Fruit fly (Drosophila melanogaster): ENCODE measurements around the gene mRpS6.

Gene mRpS6

dm6 chr3L:4403180-4403769 lies 38.9 kb downstream of the mRpS6 start, which contains the start of gene Syx17 (continued):
- TF ChIP-seq fd64A (GFP tag; optimal IDR thresholded peaks at IDR 0.05) (peak; percentile 29), Myb (GFP tag; optimal IDR thresholded peaks at IDR 0.05) (peak; percentile 38), danr (GFP tag; IDR thresholded peaks at IDR 0.05) (peak; percentile 17; the same call in 1 of the 2 replicates), HHEX (GFP tag; optimal IDR thresholded peaks at IDR 0.05) (peak; percentile 2), CG15696 (tag; optimal IDR thresholded peaks at IDR 0.05) (peak; percentile 50), Ptx1 (GFP tag; IDR thresholded peaks at IDR 0.05) (peak; percentile 35), CG3407 (GFP tag; optimal IDR thresholded peaks at IDR 0.05) (no peak), CG13775 (GFP tag; optimal IDR thresholded peaks at IDR 0.05) (peak; percentile 38), Gug (GFP tag; IDR thresholded peaks at IDR 0.05) (peak; percentile 36; the same call in 1 of the 4 replicates), tna (GFP tag; IDR thresholded peaks at IDR 0.05; ENCODE audit: partially characterized antibody) (peak; percentile 87), psq (GFP tag; optimal IDR thresholded peaks at IDR 0.05) (no peak), prd (optimal IDR thresholded peaks at IDR 0.05) (no peak), prd (GFP tag; IDR thresholded peaks at IDR 0.05) (peak; percentile 53; the same call in 2 of the 3 replicates), Lpt (GFP tag; optimal IDR thresholded peaks at IDR 0.05) (no peak), H15 (GFP tag; IDR thresholded peaks at IDR 0.05) (no peak), Scr (GFP tag; IDR thresholded peaks at IDR 0.05; ENCODE audit: partially characterized antibody) (peak; percentile 88), CG11696 (GFP tag; IDR thresholded peaks at IDR 0.05) (peak; percentile 99), dmrt11E (tag; optimal IDR thresholded peaks at IDR 0.05) (peak; percentile 54), CG15601 (tag; optimal IDR thresholded peaks at IDR 0.05) (peak; percentile 65), CG9215 (GFP tag; IDR thresholded peaks at IDR 0.05) (peak; percentile 38; the same call in 1 of the 2 replicates), CG6254 (GFP tag; optimal IDR thresholded peaks at IDR 0.05) (no peak), CG14710 (tag; optimal IDR thresholded peaks at IDR 0.05) (peak; percentile 62), Fer3 (tag; optimal IDR thresholded peaks at IDR 0.05) (peak; percentile 38), Dip2 (GFP tag; IDR thresholded peaks at IDR 0.05) (no peak), Fer1 (GFP tag; optimal IDR thresholded peaks at IDR 0.05) (peak; percentile 61), Gsc (GFP tag; IDR thresholded peaks at IDR 0.05) (no peak), CG2712 (tag; optimal IDR thresholded peaks at IDR 0.05) (peak; percentile 67), B-H1 (GFP tag; IDR thresholded peaks at IDR 0.05) (no peak), cad (GFP tag; optimal IDR thresholded peaks at IDR 0.05) (no peak), her (GFP tag; optimal IDR thresholded peaks at IDR 0.05) (peak; percentile 59), CHES-1-like (GFP tag; optimal IDR thresholded peaks at IDR 0.05) (peak; percentile 87), ase (GFP tag; IDR thresholded peaks at IDR 0.05) (peak; percentile 40; the same call in 1 of the 3 replicates), Dbx (GFP tag; IDR thresholded peaks at IDR 0.05) (peak; percentile 83; the same call in 2 of the 3 replicates), CG12104 (GFP tag; optimal IDR thresholded peaks at IDR 0.05) (peak; percentile 10), NK7.1 (GFP tag; optimal IDR thresholded peaks at IDR 0.05) (no peak), Dip3 (GFP tag; optimal IDR thresholded peaks at IDR 0.05) (peak; percentile 54), CG16813 (GFP tag; IDR thresholded peaks at IDR 0.05; ENCODE audit: partially characterized antibody) (peak; percentile 90), ken (GFP tag; IDR thresholded peaks at IDR 0.05) (0 out of 3 replicates have a peak, but pooled peaks have one; percentile 14), ind (GFP tag; optimal IDR thresholded peaks at IDR 0.05) (peak; percentile 32), Dfd (GFP tag; optimal IDR thresholded peaks at IDR 0.05) (no peak), CG11560 (tag; IDR thresholded peaks at IDR 0.05) (peak; percentile 99), Hr78 (GFP tag; optimal IDR thresholded peaks at IDR 0.05) (peak; percentile 76 to 100), ap (GFP tag; IDR thresholded peaks at IDR 0.05) (no peak), CG6813 (GFP tag; optimal IDR thresholded peaks at IDR 0.05) (peak; percentile 15), CG43689 (GFP tag; IDR thresholded peaks at IDR 0.05) (no peak), insv (GFP tag; optimal IDR thresholded peaks at IDR 0.05) (peak in 1 of 2 experiments; percentile 36), CG12942 (GFP tag; optimal IDR thresholded peaks at IDR 0.05) (peak; percentile 17), CG12299 (tag; optimal IDR thresholded peaks at IDR 0.05) (peak; percentile 31), tll (GFP tag; optimal IDR thresholded peaks at IDR 0.05) (peak in 1 of 2 experiments; percentile 58), gro (GFP tag; optimal IDR thresholded peaks at IDR 0.05) (no peak)
